Worm (Caenorhabditis elegans) whole organism, L1 larva: ENCODE data around the gene T16G1.2.
A peak's percentile ranks its signal among the peaks of the same experiment; 100 is the strongest.

Experiments used
- C16A3.4 ChIP-seq: fragments of 150-350 bp; optimal IDR thresholded peaks from 2 replicates; lab custom pipeline; 2014; ENCODE audit warnings: missing biosample characterization, missing genetic modification characterization
- C34B4.2 ChIP-seq: sonication (generic microtip); optimal IDR thresholded peaks from 2 replicates; lab custom pipeline; 2017; ENCODE audit warnings: mild to moderate bottlenecking, missing genetic modification characterization, missing compliant biosample characterization
- F16B12.6 ChIP-seq: fragments of 150-350 bp; optimal IDR thresholded peaks from 2 replicates; lab custom pipeline; 2014; ENCODE audit warnings: missing biosample characterization, missing genetic modification characterization
- blmp-1 ChIP-seq: fragments of 150-350 bp; optimal IDR thresholded peaks from 2 replicates; lab custom pipeline; 2014; ENCODE audit warnings: missing biosample characterization, missing genetic modification characterization
- ceh-8 ChIP-seq: fragments of 200-800 bp; sonication (Bioruptor generic); optimal IDR thresholded peaks from 2 replicates; lab custom pipeline; 2018; ENCODE audit warnings: mild to moderate bottlenecking, missing genetic modification characterization, moderate library complexity, missing compliant biosample characterization
- ceh-82 ChIP-seq, 3 experiments: fragments of 150-350 bp in 1 of 3; sonication (generic microtip) in 2 of 3; optimal IDR thresholded peaks; 2 replicates each; lab custom pipeline; 2014 to 2017; ENCODE audit warnings: missing biosample characterization in 3 of 3, missing genetic modification characterization in 3 of 3
- ceh-88 ChIP-seq: fragments of 200-800 bp; sonication (Bioruptor generic); IDR thresholded peaks from 2 replicates; pipeline ENCODE4 v1.3.6; 2022; ENCODE audit warnings: missing genetic modification characterization, missing compliant biosample characterization
- ces-1 ChIP-seq: fragments of 150-350 bp; optimal IDR thresholded peaks from 2 replicates; lab custom pipeline; 2014; ENCODE audit warnings: missing biosample characterization, missing genetic modification reagents, missing genetic modification characterization
- dpl-1 ChIP-seq, 3 experiments: fragments of 150-350 bp in 2 of 3; sonication (generic microtip) in 1 of 3; optimal IDR thresholded peaks; 2 replicates each; lab custom pipeline; 2014 to 2017; ENCODE audit warnings: missing biosample characterization in 3 of 3, missing genetic modification characterization in 3 of 3, missing genetic modification reagents in 3 of 3
- efl-1 ChIP-seq, 4 experiments: fragments of 150-350 bp; optimal IDR thresholded peaks in 3 of 4; peaks in 1 of 4; 1 replicate in 1 of 4; 2 replicates in 3 of 4; lab custom pipeline; 2014; ENCODE audit warnings: missing biosample characterization in 2 of 4, missing genetic modification characterization in 2 of 4, missing genetic modification reagents in 2 of 4
- egl-13 ChIP-seq: sonication (generic microtip); optimal IDR thresholded peaks from 2 replicates; lab custom pipeline; 2016; ENCODE audit warnings: missing genotype, missing genetic modification reagents, missing genetic modification characterization, missing compliant biosample characterization
- elt-2 ChIP-seq: sonication (generic microtip); optimal IDR thresholded peaks from 2 replicates; lab custom pipeline; 2016; ENCODE audit warnings: missing genetic modification characterization, mild to moderate bottlenecking, inconsistent platforms, missing compliant biosample characterization, missing genetic modification reagents
- elt-3 ChIP-seq, 6 experiments: fragments of 150-350 bp in 1 of 6; sonication (generic microtip); optimal IDR thresholded peaks; 2 replicates each; lab custom pipeline; 2017 to 2018; ENCODE audit warnings: missing biosample characterization in 6 of 6, missing genetic modification characterization in 6 of 6, inconsistent platforms in 1 of 6
- ets-5 ChIP-seq: fragments of 200-800 bp; sonication (Bioruptor generic); IDR thresholded peaks from 2 replicates; pipeline ENCODE4 v1.3.6; 2022; ENCODE audit warnings: missing genetic modification characterization, missing compliant biosample characterization
- fkh-10 ChIP-seq: sonication (generic microtip); optimal IDR thresholded peaks from 2 replicates; lab custom pipeline; 2017; ENCODE audit warnings: missing biosample characterization, missing genetic modification reagents, missing genetic modification characterization
- hlh-4 ChIP-seq: sonication (generic microtip); optimal IDR thresholded peaks from 2 replicates; lab custom pipeline; 2016; ENCODE audit warnings: mild to moderate bottlenecking, missing genetic modification characterization, missing compliant biosample characterization
- irx-1 ChIP-seq: sonication (generic microtip); optimal IDR thresholded peaks from 2 replicates; lab custom pipeline; 2016; ENCODE audit warnings: missing genetic modification characterization, missing compliant biosample characterization
- isw-1 ChIP-seq: fragments of 200-800 bp; sonication (Bioruptor generic); IDR thresholded peaks from 2 replicates; pipeline ENCODE4 v1.3.6; 2022; ENCODE audit warnings: missing genetic modification characterization, missing compliant biosample characterization
- lin-14 ChIP-seq: fragments of 200-800 bp; sonication (Bioruptor generic); optimal IDR thresholded peaks from 2 replicates; lab custom pipeline; 2018; ENCODE audit warnings: mild to moderate bottlenecking, missing genetic modification characterization, moderate library complexity, missing compliant biosample characterization
- lin-15B ChIP-seq: fragments of 150-350 bp; sonication (generic microtip); optimal IDR thresholded peaks from 3 replicates; lab custom pipeline; 2014; ENCODE audit warnings: missing biosample characterization, missing genetic modification characterization
- lin-35 ChIP-seq, 2 experiments: fragments of 150-350 bp; optimal IDR thresholded peaks; 2 replicates each; lab custom pipeline; 2014; ENCODE audit warnings: missing biosample characterization in 2 of 2, missing genetic modification characterization in 2 of 2, missing genetic modification reagents in 2 of 2
- lir-3 ChIP-seq: sonication (generic microtip); optimal IDR thresholded peaks from 2 replicates; lab custom pipeline; 2016; ENCODE audit warnings: mild to moderate bottlenecking, missing genetic modification characterization, moderate library complexity, missing compliant biosample characterization; ENCODE audit not compliant: poor library complexity
- lsy-2 ChIP-seq, 2 experiments: fragments of 150-350 bp; optimal IDR thresholded peaks; 2 replicates each; lab custom pipeline; 2014; ENCODE audit warnings: missing biosample characterization in 2 of 2, missing genetic modification characterization in 2 of 2
- mab-9 ChIP-seq: fragments of 200-800 bp; sonication (Bioruptor generic); IDR thresholded peaks from 2 replicates; pipeline ENCODE4 v1.3.6; 2022; ENCODE audit warnings: missing genetic modification reagents, missing genetic modification characterization, missing compliant biosample characterization
- mef-2 ChIP-seq: fragments of 150-350 bp; optimal IDR thresholded peaks from 2 replicates; lab custom pipeline; 2014; ENCODE audit warnings: missing biosample characterization, missing genetic modification characterization
- mep-1 ChIP-seq: fragments of 150-350 bp; optimal IDR thresholded peaks from 2 replicates; lab custom pipeline; 2014; ENCODE audit warnings: missing biosample characterization, missing genetic modification characterization
- nhr-11 ChIP-seq: fragments of 150-350 bp; optimal IDR thresholded peaks from 2 replicates; lab custom pipeline; 2014; ENCODE audit warnings: missing biosample characterization, missing genetic modification characterization
- nhr-237 ChIP-seq: fragments of 150-350 bp; optimal IDR thresholded peaks from 2 replicates; lab custom pipeline; 2014; ENCODE audit warnings: missing biosample characterization, missing genetic modification characterization
- nhr-71 ChIP-seq: sonication (generic microtip); optimal IDR thresholded peaks from 2 replicates; lab custom pipeline; 2016; ENCODE audit warnings: mild to moderate bottlenecking, missing genetic modification characterization, moderate library complexity, missing compliant biosample characterization
- nhr-77 ChIP-seq: fragments of 150-350 bp; optimal IDR thresholded peaks from 2 replicates; lab custom pipeline; 2014; ENCODE audit warnings: missing biosample characterization, missing genetic modification characterization
- nhr-85 ChIP-seq: sonication (generic microtip); peaks from one replicate; lab custom pipeline; 2016; ENCODE audit warnings: missing genetic modification characterization, inconsistent platforms, missing compliant biosample characterization
- pqm-1 ChIP-seq: sonication (generic microtip); optimal IDR thresholded peaks from 3 replicates; lab custom pipeline; 2017; ENCODE audit warnings: missing biosample characterization, missing genetic modification characterization
- rnt-1 ChIP-seq: sonication (generic microtip); optimal IDR thresholded peaks from 2 replicates; lab custom pipeline; 2016; ENCODE audit warnings: mild to moderate bottlenecking, missing genetic modification characterization, moderate library complexity, missing compliant biosample characterization
- skn-1 ChIP-seq: fragments of 150-350 bp; optimal IDR thresholded peaks from 2 replicates; lab custom pipeline; 2014; ENCODE audit warnings: missing biosample characterization, missing genetic modification characterization
- swsn-7 ChIP-seq: sonication (generic microtip); optimal IDR thresholded peaks from 2 replicates; lab custom pipeline; 2016; ENCODE audit warnings: missing genetic modification characterization, missing compliant biosample characterization
- tbx-2 ChIP-seq: sonication (generic microtip); optimal IDR thresholded peaks from 2 replicates; lab custom pipeline; 2016; ENCODE audit warnings: missing genetic modification characterization, missing compliant biosample characterization
- unc-130 ChIP-seq: fragments of 150-350 bp; optimal IDR thresholded peaks from 2 replicates; lab custom pipeline; 2017; ENCODE audit warnings: missing biosample characterization, missing genetic modification characterization, inconsistent platforms
- unc-30 ChIP-seq: sonication (generic microtip); optimal IDR thresholded peaks from 2 replicates; lab custom pipeline; 2017; ENCODE audit warnings: missing biosample characterization, missing genetic modification characterization
- unc-62 ChIP-seq: fragments of 150-350 bp; optimal IDR thresholded peaks from 2 replicates; lab custom pipeline; 2014; ENCODE audit warnings: missing biosample characterization, missing genetic modification reagents, missing genetic modification characterization
- vab-15 ChIP-seq: sonication (generic microtip); optimal IDR thresholded peaks from 2 replicates; lab custom pipeline; 2017; ENCODE audit warnings: missing genotype, mild to moderate bottlenecking, missing genetic modification characterization, missing compliant biosample characterization
- xbp-1 ChIP-seq: sonication (generic microtip); optimal IDR thresholded peaks from 2 replicates; lab custom pipeline; 2016; ENCODE audit warnings: missing genetic modification characterization, missing compliant biosample characterization
- zip-4 ChIP-seq: fragments of 200-800 bp; sonication (Bioruptor generic); optimal IDR thresholded peaks from 2 replicates; lab custom pipeline; 2018; ENCODE audit warnings: mild to moderate bottlenecking, missing genetic modification characterization, moderate library complexity, missing compliant biosample characterization
- ztf-4 ChIP-seq: fragments of 150-350 bp; optimal IDR thresholded peaks from 2 replicates; lab custom pipeline; 2014; ENCODE audit warnings: missing biosample characterization, missing genetic modification characterization

The T16G1.2 gene

ce11 chrV:12963192-12963591 lies 33.9 kb downstream of the T16G1.2 start, which contains the start of gene hrg-9:
Gene hrg-9 (minus strand): TSS chrV:12963343.
- no peak for TF ChIP-seq vab-15 (tag; lab: Kevin White, UChicago)
- no peak for TF ChIP-seq hlh-4 (tag; lab: Kevin White, UChicago)
- peak; percentile 31 for TF ChIP-seq mep-1 (tag; lab: Kevin White, UChicago)
- TF ChIP-seq lir-3, result no peak
- no peak for TF ChIP-seq ceh-8 (GFP tag; lab: Kevin White, UChicago)
- TF ChIP-seq lin-14 (GFP tag; lab: Kevin White, UChicago), result peak; percentile 45
- no peak for TF ChIP-seq C34B4.2 (tag; lab: Kevin White, UChicago)
- no peak for TF ChIP-seq ceh-82 (tag; optimal IDR thresholded peaks at IDR 0.05; lab: Kevin White, UChicago)
- no peak for TF ChIP-seq tbx-2 (tag; lab: Kevin White, UChicago)
- TF ChIP-seq swsn-7 (tag; lab: Kevin White, UChicago), result no peak
- no peak for TF ChIP-seq nhr-77 (tag; lab: Kevin White, UChicago)
- peak; percentile 47 for TF ChIP-seq elt-2
- no peak for TF ChIP-seq ztf-4
- TF ChIP-seq efl-1 (optimal IDR thresholded peaks at IDR 0.05; lab: Kevin White, UChicago), result no peak
- TF ChIP-seq efl-1 (GFP tag; optimal IDR thresholded peaks at IDR 0.05 in 1 of 2; lab: Kevin White, UChicago), result peak in 1 of 2 experiments; percentile 70
- no peak for TF ChIP-seq pqm-1
- no peak for TF ChIP-seq unc-130 (tag; lab: Kevin White, UChicago)
- no peak for TF ChIP-seq ets-5
- TF ChIP-seq blmp-1 (tag; lab: Kevin White, UChicago), result peak; percentile 9
- TF ChIP-seq irx-1 (tag; lab: Kevin White, UChicago), result no peak
- TF ChIP-seq lin-15B (tag; lab: Kevin White, UChicago), result no peak
- no peak for TF ChIP-seq ceh-88 (GFP tag; lab: Robert Waterston, UW)
- no peak for TF ChIP-seq nhr-11 (tag; lab: Kevin White, UChicago)
- no peak for TF ChIP-seq unc-62 (GFP tag; lab: Kevin White, UChicago)
- no peak for TF ChIP-seq xbp-1 (tag; lab: Kevin White, UChicago)
- TF ChIP-seq unc-30 (tag; lab: Kevin White, UChicago), result no peak
- TF ChIP-seq nhr-237 (tag; lab: Kevin White, UChicago), result no peak
- TF ChIP-seq lsy-2 (tag; optimal IDR thresholded peaks at IDR 0.05; lab: Kevin White, UChicago), result no peak
- TF ChIP-seq nhr-71 (tag; lab: Kevin White, UChicago), result peak; percentile 24
- no peak for TF ChIP-seq rnt-1 (tag; lab: Kevin White, UChicago)
- TF ChIP-seq mef-2 (tag; lab: Kevin White, UChicago), result no peak

DNA sequence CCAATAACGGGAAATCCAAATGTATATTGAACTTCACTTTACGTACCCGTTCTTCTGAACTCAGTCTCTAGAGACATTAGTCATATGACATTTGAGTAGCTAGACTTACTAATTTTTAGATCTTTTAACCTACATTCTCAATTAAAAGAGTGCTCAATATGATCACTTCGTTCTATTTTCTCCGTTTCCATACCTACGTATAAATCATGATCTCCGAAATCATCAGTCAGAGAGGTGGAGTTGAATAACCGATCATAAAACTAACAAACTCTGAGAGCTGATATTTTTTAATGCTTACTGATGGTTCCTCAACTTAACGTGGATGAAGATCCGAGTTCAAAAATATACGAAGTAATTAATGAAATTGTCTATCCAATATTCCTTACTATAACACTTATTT lies 34.8 kb downstream of the T16G1.2 start, which contains the start of gene srd-35:
TSS of gene srd-35 (plus strand) at position 301 of the 400 bp plus-strand sequence.
- no peak for TF ChIP-seq ces-1 (GFP tag; lab: Kevin White, UChicago)
- peak; percentile 23 for TF ChIP-seq ceh-8 (GFP tag; lab: Kevin White, UChicago)

ce11 chrV:12967110-12967509 lies 37.8 kb downstream of the T16G1.2 start, which contains the start of gene R186.3:
Gene R186.3 (minus strand): TSS chrV:12967210.
- TF ChIP-seq unc-30 (tag; lab: Kevin White, UChicago) (no peak), nhr-71 (tag; lab: Kevin White, UChicago) (no peak), skn-1 (tag; lab: Kevin White, UChicago) (no peak), hlh-4 (tag; lab: Kevin White, UChicago) (no peak), egl-13 (tag; lab: Kevin White, UChicago) (no peak), elt-3 (tag; optimal IDR thresholded peaks at IDR 0.05; lab: Kevin White, UChicago) (no peak)

- TF ChIP-seq C16A3.4 (tag; lab: Kevin White, UChicago), result peak; percentile 33
- peak; percentile 75 for TF ChIP-seq vab-15 (tag; lab: Kevin White, UChicago)
- TF ChIP-seq mab-9 (GFP tag; lab: Robert Waterston, UW), result 0 out of 2 replicates have a peak, but pooled peaks have one; percentile 9
- peak in 1 of 6 experiments; percentile 28 for TF ChIP-seq elt-3 (tag; optimal IDR thresholded peaks at IDR 0.05; lab: Kevin White, UChicago)
- TF ChIP-seq F16B12.6 (tag; lab: Kevin White, UChicago), result peak; percentile 78
- peak; percentile 49 for TF ChIP-seq mep-1 (tag; lab: Kevin White, UChicago)
- peak; percentile 90 for TF ChIP-seq nhr-85 (tag; lab: Kevin White, UChicago)
- TF ChIP-seq nhr-71 (tag; lab: Kevin White, UChicago), result peak; percentile 85
- TF ChIP-seq lin-14 (GFP tag; lab: Kevin White, UChicago), result peak; percentile 80
- peak; percentile 8 to 69 (median 58) for TF ChIP-seq dpl-1 (GFP tag; optimal IDR thresholded peaks at IDR 0.05; lab: Kevin White, UChicago)
- peak; percentile 53 to 62 for TF ChIP-seq efl-1 (optimal IDR thresholded peaks at IDR 0.05; lab: Kevin White, UChicago)
- TF ChIP-seq efl-1 (GFP tag; optimal IDR thresholded peaks at IDR 0.05 in 1 of 2; lab: Kevin White, UChicago), result peak; percentile 42 to 95
- peak; percentile 24 for TF ChIP-seq fkh-10 (GFP tag; lab: Kevin White, UChicago)
- peak; percentile 78 for TF ChIP-seq ceh-88 (GFP tag; lab: Robert Waterston, UW)
- peak; percentile 70 for TF ChIP-seq tbx-2 (tag; lab: Kevin White, UChicago)
- TF ChIP-seq lin-35 (GFP tag; optimal IDR thresholded peaks at IDR 0.05; lab: Kevin White, UChicago), result peak; percentile 54 to 55
- TF ChIP-seq lin-15B (tag; lab: Kevin White, UChicago), result peak; percentile 62
- peak; percentile 10 for TF ChIP-seq elt-2
- TF ChIP-seq ceh-82 (tag; optimal IDR thresholded peaks at IDR 0.05; lab: Kevin White, UChicago), result peak in 1 of 3 experiments; percentile 51
- peak; percentile 17 for TF ChIP-seq unc-130 (tag; lab: Kevin White, UChicago)
- peak; percentile 71 for TF ChIP-seq isw-1 (GFP tag; lab: Robert Waterston, UW)
- peak; percentile 72 to 91 for TF ChIP-seq lsy-2 (tag; optimal IDR thresholded peaks at IDR 0.05; lab: Kevin White, UChicago)
- peak; percentile 20 for TF ChIP-seq zip-4 (GFP tag; lab: Kevin White, UChicago)
Measured at ce11 chrV:12967925-12968327, 38.6 kb downstream of the T16G1.2 start, which contains the start of gene R186.8. Gene R186.8 (minus strand): TSS chrV:12967982.
